Worm (Caenorhabditis elegans) whole organism, L3 larva: Measurements from ENCODE around the gene C23H3.5.
A peak's percentile ranks its signal among the peaks of the same experiment; 100 is the strongest.
"Not testable (repeated sequence)": the region's sequence is repeated elsewhere in the genome, so short reads cannot be mapped to it uniquely, and the experiment has no call there.

Experiments used
- R02D3.7 ChIP-seq: fragments of 150-350 bp; optimal IDR thresholded peaks from 2 replicates; lab custom pipeline; 2014; ENCODE audit warnings: missing biosample characterization, missing genetic modification characterization
- aly-2 ChIP-seq: fragments of 150-350 bp; optimal IDR thresholded peaks from 2 replicates; lab custom pipeline; 2014; ENCODE audit warnings: missing biosample characterization, missing genetic modification characterization
- ama-1 ChIP-seq: fragments of 150-350 bp; optimal IDR thresholded peaks from 2 replicates; lab custom pipeline; 2018
- ceh-9 ChIP-seq: sonication (generic microtip); optimal IDR thresholded peaks from 2 replicates; lab custom pipeline; 2018; ENCODE audit warnings: missing biosample characterization, missing genetic modification characterization
- elt-2 ChIP-seq: sonication (generic microtip); optimal IDR thresholded peaks from 2 replicates; lab custom pipeline; 2016; ENCODE audit warnings: missing genetic modification reagents, mild to moderate bottlenecking, missing genetic modification characterization, missing compliant biosample characterization
- elt-3 ChIP-seq, 3 experiments: fragments of 150-350 bp in 1 of 3; sonication (generic microtip) in 2 of 3; optimal IDR thresholded peaks; 2 replicates in 2 of 3; 4 replicates in 1 of 3; lab custom pipeline; 2014 to 2017; ENCODE audit warnings: missing biosample characterization in 3 of 3, missing genetic modification characterization in 3 of 3
- fkh-10 ChIP-seq: sonication (generic microtip); optimal IDR thresholded peaks from 2 replicates; lab custom pipeline; 2017; ENCODE audit warnings: missing biosample characterization, missing genetic modification reagents, missing genetic modification characterization
- hmg-11 ChIP-seq: sonication (generic microtip); optimal IDR thresholded peaks from 2 replicates; lab custom pipeline; 2016; ENCODE audit warnings: missing genetic modification characterization, missing compliant biosample characterization
- jun-1 ChIP-seq: fragments of 150-350 bp; optimal IDR thresholded peaks from 2 replicates; lab custom pipeline; 2014; ENCODE audit warnings: missing biosample characterization, missing genetic modification reagents, missing genetic modification characterization
- lin-15B ChIP-seq: fragments of 150-350 bp; optimal IDR thresholded peaks from 2 replicates; lab custom pipeline; 2014; ENCODE audit warnings: missing biosample characterization, missing genetic modification characterization
- lin-39 ChIP-seq: fragments of 150-350 bp; optimal IDR thresholded peaks from 2 replicates; lab custom pipeline; 2018; ENCODE audit warnings: missing biosample characterization, missing genetic modification reagents, missing genetic modification characterization
- nfya-1 ChIP-seq: sonication (generic microtip); optimal IDR thresholded peaks from 2 replicates; lab custom pipeline; 2017; ENCODE audit warnings: missing genetic modification characterization, mild to moderate bottlenecking, missing compliant biosample characterization, antibody characterized with exemption, moderate library complexity; ENCODE audit not compliant: insufficient read depth
- nhr-11 ChIP-seq: fragments of 150-350 bp; optimal IDR thresholded peaks from 2 replicates; lab custom pipeline; 2014; ENCODE audit warnings: missing biosample characterization, missing genetic modification characterization
- nhr-23 ChIP-seq: fragments of 150-350 bp; optimal IDR thresholded peaks from 2 replicates; lab custom pipeline; 2014; ENCODE audit warnings: missing biosample characterization, missing genetic modification reagents, missing genetic modification characterization
- nhr-237 ChIP-seq: fragments of 150-350 bp; optimal IDR thresholded peaks from 2 replicates; lab custom pipeline; 2014; ENCODE audit warnings: missing biosample characterization, missing genetic modification characterization
- nhr-25 ChIP-seq: sonication (generic microtip); optimal IDR thresholded peaks from 2 replicates; lab custom pipeline; 2017; ENCODE audit warnings: missing biosample characterization, missing genetic modification characterization
- nhr-28 ChIP-seq: fragments of 150-350 bp; optimal IDR thresholded peaks from 2 replicates; lab custom pipeline; 2014; ENCODE audit warnings: missing biosample characterization, missing genetic modification characterization
- nhr-43 ChIP-seq: sonication (generic microtip); optimal IDR thresholded peaks from 2 replicates; lab custom pipeline; 2016; ENCODE audit warnings: mild to moderate bottlenecking, missing genetic modification characterization, missing compliant biosample characterization; ENCODE audit not compliant: poor library complexity, severe bottlenecking
- nhr-67 ChIP-seq: fragments of 150-350 bp; optimal IDR thresholded peaks from 2 replicates; lab custom pipeline; 2014; ENCODE audit warnings: missing biosample characterization, missing genetic modification characterization
- pha-4 ChIP-seq: fragments of 150-350 bp; optimal IDR thresholded peaks from 2 replicates; lab custom pipeline; 2014; ENCODE audit warnings: missing biosample characterization, missing genetic modification reagents, missing genetic modification characterization
- pqm-1 ChIP-seq: fragments of 150-350 bp; optimal IDR thresholded peaks from 2 replicates; lab custom pipeline; 2017; ENCODE audit warnings: missing biosample characterization, missing genetic modification characterization, inconsistent platforms
- skn-1 ChIP-seq: fragments of 150-350 bp; optimal IDR thresholded peaks from 2 replicates; lab custom pipeline; 2014; ENCODE audit warnings: missing biosample characterization, missing genetic modification characterization
- snpc-4 ChIP-seq: fragments of 150-350 bp; optimal IDR thresholded peaks from 2 replicates; lab custom pipeline; 2014; ENCODE audit warnings: missing biosample characterization, missing genetic modification characterization
- tbx-2 ChIP-seq: sonication (generic microtip); optimal IDR thresholded peaks from 2 replicates; lab custom pipeline; 2016; ENCODE audit warnings: mild to moderate bottlenecking, missing genetic modification characterization, missing compliant biosample characterization
- unc-39 ChIP-seq: sonication (generic microtip); optimal IDR thresholded peaks from 4 replicates; lab custom pipeline; 2017; ENCODE audit warnings: missing biosample characterization, missing genetic modification characterization
- unc-62 ChIP-seq: fragments of 150-350 bp; sonication (generic microtip); optimal IDR thresholded peaks from 4 replicates; lab custom pipeline; 2014; ENCODE audit warnings: missing biosample characterization, missing genetic modification reagents, missing genetic modification characterization
- ztf-4 ChIP-seq: fragments of 150-350 bp; optimal IDR thresholded peaks from 2 replicates; lab custom pipeline; 2014; ENCODE audit warnings: missing biosample characterization, missing genetic modification characterization

Gene C23H3.5

ce11 chrII:95177-95576 is 47.8 kb downstream of the C23H3.5 start, which contains the start of gene C50D2.7:
C50D2.7 (minus strand) TSS chrII:95277.
- TF ChIP-seq unc-62 (GFP tag; lab: Kevin White, UChicago) (no peak), nfya-1 (tag; lab: Kevin White, UChicago) (no peak), lin-15B (tag; lab: Kevin White, UChicago) (no peak), tbx-2 (tag; lab: Kevin White, UChicago) (no peak), nhr-43 (tag; lab: Kevin White, UChicago) (no peak), fkh-10 (GFP tag; lab: Kevin White, UChicago) (no peak), nhr-28 (tag; lab: Kevin White, UChicago) (no peak), pha-4 (tag; lab: Kevin White, UChicago) (no peak), lin-39 (tag; lab: Kevin White, UChicago) (no peak), elt-2 (tag; lab: Kevin White, UChicago) (no peak), nhr-67 (tag; lab: Kevin White, UChicago) (no peak), nhr-25 (no peak), pqm-1 (tag; lab: Kevin White, UChicago) (no peak), jun-1 (tag; lab: Kevin White, UChicago) (no peak)
- TF ChIP-seq, all 47 proteins: peak for 0

DNA sequence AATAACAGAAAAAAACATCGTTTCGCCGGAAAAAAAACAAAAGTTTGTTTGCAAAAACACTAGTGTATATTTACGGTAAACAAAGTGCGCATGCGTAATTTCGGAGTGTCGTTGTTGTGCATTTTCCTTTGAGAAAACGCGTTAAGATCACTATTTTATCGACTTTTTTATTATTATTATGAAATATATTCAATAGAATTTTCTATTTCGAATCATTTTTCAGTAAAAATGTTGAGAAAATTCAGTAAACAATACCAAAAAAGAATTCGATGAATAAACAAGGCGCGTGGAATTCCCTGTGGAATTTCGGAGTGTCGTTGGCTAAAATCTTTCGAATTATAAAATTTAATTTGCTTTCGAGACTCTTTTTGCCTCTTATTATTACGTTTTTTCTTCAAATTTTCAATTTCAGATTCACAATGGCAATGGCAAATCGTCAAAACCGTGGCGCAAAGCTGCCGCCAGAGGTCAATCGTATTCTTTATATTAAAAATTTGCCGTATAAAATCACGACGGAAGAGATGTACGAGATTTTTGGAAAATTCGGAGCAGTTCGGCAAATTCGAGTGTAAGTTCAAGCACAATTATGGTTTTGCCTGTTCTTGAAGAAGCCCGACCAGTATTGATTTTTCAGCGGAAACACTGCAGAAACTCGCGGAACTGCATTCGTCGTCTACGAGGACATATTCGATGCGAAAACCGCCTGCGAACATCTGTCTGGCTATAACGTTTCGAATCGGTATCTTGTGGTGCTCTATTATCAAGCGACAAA is 50.8 kb downstream of the C23H3.5 start, which contains the start of the genes luc-7L3 and sftb-6:
luc-7L3 (minus strand) TSS at position 36 of the 772 bp plus-strand sequence.
sftb-6 (plus strand) TSS at position 413 of the 772 bp plus-strand sequence.
- TF ChIP-seq pha-4 (tag; lab: Kevin White, UChicago) (peak; percentile 66), nhr-237 (tag; lab: Kevin White, UChicago) (no peak), snpc-4 (tag; lab: Kevin White, UChicago) (peak; percentile 28), nhr-67 (tag; lab: Kevin White, UChicago) (no peak), R02D3.7 (tag; lab: Kevin White, UChicago) (peak; percentile 95), lin-39 (tag; lab: Kevin White, UChicago) (no peak), skn-1 (tag; lab: Kevin White, UChicago) (peak; percentile 37), pqm-1 (tag; lab: Kevin White, UChicago) (no peak), aly-2 (no peak), nfya-1 (tag; lab: Kevin White, UChicago) (peak; percentile 43), ztf-4 (tag; lab: Kevin White, UChicago) (no peak), lin-15B (tag; lab: Kevin White, UChicago) (peak; percentile 73), elt-3 (tag; optimal IDR thresholded peaks at IDR 0.05; lab: Kevin White, UChicago) (no peak), unc-39 (tag; lab: Kevin White, UChicago) (no peak), ama-1 (lab: Kevin White, UChicago) (no peak), hmg-11 (peak; percentile 70), nhr-11 (no peak), elt-2 (tag; lab: Kevin White, UChicago) (peak; percentile 30), nhr-23 (peak; percentile 45)

DNA sequence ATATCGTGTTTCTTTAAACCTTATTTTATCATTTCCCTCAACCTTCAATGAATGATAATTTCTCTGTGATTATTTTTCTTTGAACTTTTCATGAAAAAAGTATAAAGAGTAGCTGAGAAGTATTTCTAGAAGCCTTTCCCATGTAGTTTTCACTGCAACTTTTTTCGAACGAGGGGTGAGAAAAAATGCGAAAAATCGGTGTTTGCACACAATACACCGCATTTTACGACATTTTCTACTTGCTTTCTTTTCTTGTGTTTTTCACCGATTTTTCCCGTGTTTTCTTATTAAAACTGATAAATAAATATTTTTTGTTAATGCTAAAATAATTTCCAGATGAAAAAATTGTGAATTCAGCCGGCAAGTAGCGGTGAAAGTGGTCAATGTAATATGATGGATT is 51.5 kb downstream of the C23H3.5 start, which contains the start of gene C50D2.10:
C50D2.10 (plus strand) TSS at position 245 of the 400 bp plus-strand sequence.
- TF ChIP-seq R02D3.7, unc-39, ceh-9 (tag; lab: Kevin White, UChicago): not testable (repeated sequence)
